Fruit fly (Drosophila melanogaster): ENCODE results near the gene CG3448.

The CG3448 gene

dm6 chr3L:9429665-9430607, 21.4 kb downstream of the CG3448 start, which contains the start of the genes RpS17 and MTF-1 (continued):
- TF ChIP-seq tai (GFP tag; optimal IDR thresholded peaks at IDR 0.05) (no peak), Jra (GFP tag; optimal IDR thresholded peaks at IDR 0.05) (no peak), Dfd (GFP tag; optimal IDR thresholded peaks at IDR 0.05) (no peak), Hnf4 (GFP tag; optimal IDR thresholded peaks at IDR 0.05) (peak; percentile 38), ey (GFP tag; optimal IDR thresholded peaks at IDR 0.05) (no peak)

dm6 chr3L:9426656-9427294, 24.6 kb downstream of the CG3448 start, which contains the start of the genes Atat and Shc:
Gene Atat (minus strand): TSS chr3L:9426758.
Gene Shc (plus strand): TSS chr3L:9427010.
- TF ChIP-seq dmrt93B (GFP tag; optimal IDR thresholded peaks at IDR 0.05) (peak; percentile 100), ey (GFP tag; optimal IDR thresholded peaks at IDR 0.05) (peak; percentile 99), woc (GFP tag; optimal IDR thresholded peaks at IDR 0.05) (peak; percentile 99), CG32264 (GFP tag; optimal IDR thresholded peaks at IDR 0.05) (peak; percentile 97), Dif (GFP tag; optimal IDR thresholded peaks at IDR 0.05; ENCODE audit: partially characterized antibody) (no peak), jim (GFP tag; optimal IDR thresholded peaks at IDR 0.05) (peak; percentile 94), sv (GFP tag; optimal IDR thresholded peaks at IDR 0.05) (peak; percentile 99), foxo (GFP tag; optimal IDR thresholded peaks at IDR 0.05) (peak; percentile 91 to 99), Hr83 (GFP tag; optimal IDR thresholded peaks at IDR 0.05; ENCODE audit: poor library complexity, severe bottlenecking) (peak; percentile 98), HLH106 (tag; optimal IDR thresholded peaks at IDR 0.05) (peak; percentile 99), Hnf4 (GFP tag; optimal IDR thresholded peaks at IDR 0.05) (peak; percentile 99), Myc (optimal IDR thresholded peaks at IDR 0.05) (peak; percentile 20), Vsx2 (GFP tag; optimal IDR thresholded peaks at IDR 0.05; ENCODE audit: partially characterized antibody) (no peak), usp (GFP tag; optimal IDR thresholded peaks at IDR 0.05) (peak; percentile 11), br (GFP tag; optimal IDR thresholded peaks at IDR 0.05) (peak; percentile 99), Mio (GFP tag; optimal IDR thresholded peaks at IDR 0.05) (peak; percentile 94), dsf (GFP tag; optimal IDR thresholded peaks at IDR 0.05; ENCODE audit: borderline replicate concordance) (peak; percentile 97), OdsH (GFP tag; optimal IDR thresholded peaks at IDR 0.05) (peak; percentile 99), CrebA (GFP tag; optimal IDR thresholded peaks at IDR 0.05; ENCODE audit: borderline replicate concordance) (no peak), GATAd (GFP tag; optimal IDR thresholded peaks at IDR 0.05) (peak; percentile 97), N (GFP tag; optimal IDR thresholded peaks at IDR 0.05) (no peak), tai (GFP tag; optimal IDR thresholded peaks at IDR 0.05) (peak; percentile 99), pan (optimal IDR thresholded peaks at IDR 0.05) (no peak), Rel (GFP tag; optimal IDR thresholded peaks at IDR 0.05) (peak; percentile 50), Rel (tag; optimal IDR thresholded peaks at IDR 0.05) (peak; percentile 91), Abd-B (GFP tag; optimal IDR thresholded peaks at IDR 0.05) (no peak), Sp1 (GFP tag; optimal IDR thresholded peaks at IDR 0.05) (peak; percentile 98), CG9705 (GFP tag; optimal IDR thresholded peaks at IDR 0.05) (peak; percentile 99), rgr (GFP tag; optimal IDR thresholded peaks at IDR 0.05) (peak; percentile 99), fru (GFP tag; optimal IDR thresholded peaks at IDR 0.05) (peak; percentile 99), Dfd (GFP tag; optimal IDR thresholded peaks at IDR 0.05) (peak; percentile 97), sage (GFP tag; optimal IDR thresholded peaks at IDR 0.05) (peak; percentile 91), psq (GFP tag; optimal IDR thresholded peaks at IDR 0.05) (peak; percentile 97), lola (GFP tag; optimal IDR thresholded peaks at IDR 0.05) (no peak), brk (GFP tag; optimal IDR thresholded peaks at IDR 0.05) (peak; percentile 93), Jra (GFP tag; optimal IDR thresholded peaks at IDR 0.05) (peak; percentile 98), h (GFP tag; optimal IDR thresholded peaks at IDR 0.05) (peak; percentile 99), Hr78 (GFP tag; optimal IDR thresholded peaks at IDR 0.05) (no peak), dl (GFP tag; optimal IDR thresholded peaks at IDR 0.05; ENCODE audit: insufficient read depth in 1 of 2, partially characterized antibody in 2 of 2) (no peak)

All from whole organism, wandering third instar larva.